Worm (Caenorhabditis elegans): ENCODE results near the gene F45F2.9.

F45F2.9 gene

DNA sequence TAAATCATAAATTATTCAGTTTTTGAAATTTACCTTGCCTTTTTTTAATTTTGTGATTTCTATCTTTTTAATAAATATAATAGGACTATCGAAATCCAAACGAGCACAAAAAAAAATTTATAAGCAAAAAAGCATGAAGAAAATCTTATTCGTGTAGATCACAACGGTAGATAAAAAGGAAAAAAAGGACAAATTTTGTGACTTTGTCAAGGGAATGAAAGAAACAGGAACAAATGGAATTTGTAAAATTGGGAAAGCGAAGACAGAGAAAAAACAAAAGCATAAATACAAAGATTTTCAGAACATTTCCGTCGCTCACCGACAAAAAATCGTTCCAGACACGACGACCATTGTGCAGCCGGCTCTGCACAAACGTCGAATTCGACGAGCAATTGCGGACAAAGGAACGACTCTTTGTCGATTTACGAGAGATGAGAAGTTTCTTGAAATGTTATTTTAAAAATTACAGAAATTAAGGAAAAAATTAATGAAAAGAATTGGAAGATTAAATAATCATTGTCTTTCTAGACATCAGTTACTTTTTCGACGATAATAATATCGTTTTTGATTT lies 5.6 kb upstream of the F45F2.9 start, which contains the start of gene F45F2.10:
TSS of gene F45F2.10 (minus strand) at position 51 of the 571 bp plus-strand sequence.
- no peak for TF ChIP-seq ceh-39 (tag; optimal IDR thresholded peaks at IDR 0.05)
- TF ChIP-seq elt-1 (tag; optimal IDR thresholded peaks at IDR 0.05; ENCODE audit: borderline replicate concordance, insufficient read depth) = no peak
- TF ChIP-seq elt-3 (tag; optimal IDR thresholded peaks at IDR 0.05) = no peak
- TF ChIP-seq cnd-1 (tag; optimal IDR thresholded peaks at IDR 0.05) = no peak
- TF ChIP-seq ztf-11 (tag; optimal IDR thresholded peaks at IDR 0.05) = no peak
- no peak for TF ChIP-seq mab-5 (tag; optimal IDR thresholded peaks at IDR 0.05)
- TF ChIP-seq ceh-83 (GFP tag; optimal IDR thresholded peaks at IDR 0.05) = no peak
- no peak for TF ChIP-seq blmp-1 (tag; optimal IDR thresholded peaks at IDR 0.05)
- no peak for TF ChIP-seq nhr-28 (tag; optimal IDR thresholded peaks at IDR 0.05)

DNA sequence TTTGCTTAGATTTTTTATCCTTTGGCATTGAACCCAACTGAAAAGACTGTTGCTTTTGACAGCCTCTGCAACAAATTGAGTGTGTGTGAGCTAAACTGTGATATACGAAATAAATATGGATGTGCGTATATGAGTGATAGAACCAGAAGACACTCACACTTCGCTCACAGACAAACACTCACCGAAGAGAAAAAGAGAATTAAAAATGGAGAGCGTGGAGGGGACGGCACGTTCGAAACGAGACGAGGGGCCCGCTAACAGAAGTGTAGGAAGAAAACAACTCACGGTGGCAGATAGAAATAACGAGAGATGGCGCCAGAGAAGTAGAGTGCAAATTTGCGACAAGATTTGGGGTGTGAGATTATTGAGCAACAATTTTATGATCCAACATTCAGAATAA lies 5.0 kb upstream of the F45F2.9 start:
- no peak for TF ChIP-seq tbx-8 (GFP tag; optimal IDR thresholded peaks at IDR 0.05)
- no peak for TF ChIP-seq cnd-1 (tag; optimal IDR thresholded peaks at IDR 0.05)
- TF ChIP-seq nhr-12 (tag; optimal IDR thresholded peaks at IDR 0.05) = no peak
- TF ChIP-seq ham-2 (GFP tag; optimal IDR thresholded peaks at IDR 0.05) = no peak
- TF ChIP-seq elt-1 (tag; optimal IDR thresholded peaks at IDR 0.05; ENCODE audit: borderline replicate concordance, insufficient read depth) = no peak
- TF ChIP-seq nhr-237 (tag; optimal IDR thresholded peaks at IDR 0.05) = no peak
- TF ChIP-seq mls-2 (tag; optimal IDR thresholded peaks at IDR 0.05) = no peak
- TF ChIP-seq nhr-76 (tag; optimal IDR thresholded peaks at IDR 0.05) = no peak
- no peak for TF ChIP-seq snpc-4 (tag; optimal IDR thresholded peaks at IDR 0.05)

DNA sequence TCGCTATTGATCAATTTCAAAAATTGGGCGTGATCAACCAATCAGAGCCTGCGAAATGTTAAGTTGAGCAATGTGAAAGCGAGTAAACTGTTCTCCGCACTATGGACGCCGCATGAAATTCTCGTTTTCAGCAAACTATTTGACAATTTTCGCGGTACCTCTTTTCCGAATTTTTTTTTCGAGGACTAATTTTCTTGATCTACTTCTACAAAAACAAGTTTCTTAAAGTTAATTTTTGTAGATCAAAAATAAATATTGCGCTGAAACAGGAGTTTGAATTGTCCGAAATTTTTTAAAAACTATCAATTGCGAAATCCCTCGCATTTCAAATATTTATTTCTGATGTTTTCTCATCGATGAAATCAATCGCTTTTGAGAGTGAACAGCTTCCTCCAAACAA lies 4.5 kb upstream of the F45F2.9 start:
- TF ChIP-seq nhr-2 (tag; optimal IDR thresholded peaks at IDR 0.05) = no peak
- TF ChIP-seq elt-1 (tag; optimal IDR thresholded peaks at IDR 0.05; ENCODE audit: borderline replicate concordance, insufficient read depth) = no peak
- no peak for TF ChIP-seq snpc-4 (tag; optimal IDR thresholded peaks at IDR 0.05)
- TF ChIP-seq nhr-76 (tag; optimal IDR thresholded peaks at IDR 0.05) = no peak
- no peak for TF ChIP-seq hlh-1 (tag; optimal IDR thresholded peaks at IDR 0.05)
- no peak for TF ChIP-seq ztf-11 (tag; optimal IDR thresholded peaks at IDR 0.05)
- TF ChIP-seq drap-1 (GFP tag; optimal IDR thresholded peaks at IDR 0.05) = no peak
- TF ChIP-seq lsy-2 (tag; optimal IDR thresholded peaks at IDR 0.05) = no peak
- no peak for TF ChIP-seq flh-1 (GFP tag; optimal IDR thresholded peaks at IDR 0.05)
- no peak for TF ChIP-seq ceh-39 (tag; optimal IDR thresholded peaks at IDR 0.05)
- no peak for TF ChIP-seq sem-2 (GFP tag; optimal IDR thresholded peaks at IDR 0.05)
- TF ChIP-seq unc-62 (GFP tag; optimal IDR thresholded peaks at IDR 0.05) = no peak
- TF ChIP-seq zip-8 (tag; optimal IDR thresholded peaks at IDR 0.05) = no peak
- no peak for TF ChIP-seq unc-39 (tag; optimal IDR thresholded peaks at IDR 0.05)
- no peak for TF ChIP-seq nhr-12 (tag; optimal IDR thresholded peaks at IDR 0.05)

DNA sequence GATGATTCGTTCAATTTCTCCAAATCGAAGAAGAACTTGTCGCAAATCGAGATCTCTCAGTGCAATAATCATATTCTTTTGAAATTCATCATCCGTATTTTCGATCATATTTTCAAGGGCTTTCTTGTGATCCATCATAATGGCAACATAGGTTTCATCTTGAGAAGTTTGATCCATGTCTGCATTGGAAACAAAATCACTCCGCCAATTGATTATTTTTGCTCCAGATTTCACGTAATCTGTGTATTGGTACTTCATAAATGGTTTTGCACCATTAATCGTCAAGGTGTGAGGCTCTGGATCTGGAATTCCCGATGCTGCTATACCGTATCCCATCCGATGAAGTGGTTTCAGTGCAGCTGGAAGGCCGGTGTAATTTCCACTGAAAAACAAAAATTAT lies 3.2 kb upstream of the F45F2.9 start:
- TF ChIP-seq elt-1 (tag; optimal IDR thresholded peaks at IDR 0.05; ENCODE audit: borderline replicate concordance, insufficient read depth) (no peak), drap-1 (GFP tag; optimal IDR thresholded peaks at IDR 0.05) (no peak), nhr-2 (tag; optimal IDR thresholded peaks at IDR 0.05) (no peak), lsy-2 (tag; optimal IDR thresholded peaks at IDR 0.05) (no peak), nhr-237 (tag; optimal IDR thresholded peaks at IDR 0.05) (no peak), M03D4.4 (tag; optimal IDR thresholded peaks at IDR 0.05) (no peak), ham-2 (GFP tag; optimal IDR thresholded peaks at IDR 0.05) (no peak), sem-2 (GFP tag; optimal IDR thresholded peaks at IDR 0.05) (no peak), pha-4 (tag; optimal IDR thresholded peaks at IDR 0.05) (no peak), zip-8 (tag; optimal IDR thresholded peaks at IDR 0.05) (no peak), lin-32 (GFP tag; optimal IDR thresholded peaks at IDR 0.05) (no peak), unc-120 (tag; optimal IDR thresholded peaks at IDR 0.05; ENCODE audit: poor library complexity, severe bottlenecking) (no peak), unc-62 (GFP tag; optimal IDR thresholded peaks at IDR 0.05) (no peak), ceh-43 (GFP tag; optimal IDR thresholded peaks at IDR 0.05) (no peak), tbx-8 (GFP tag; optimal IDR thresholded peaks at IDR 0.05) (no peak)

DNA sequence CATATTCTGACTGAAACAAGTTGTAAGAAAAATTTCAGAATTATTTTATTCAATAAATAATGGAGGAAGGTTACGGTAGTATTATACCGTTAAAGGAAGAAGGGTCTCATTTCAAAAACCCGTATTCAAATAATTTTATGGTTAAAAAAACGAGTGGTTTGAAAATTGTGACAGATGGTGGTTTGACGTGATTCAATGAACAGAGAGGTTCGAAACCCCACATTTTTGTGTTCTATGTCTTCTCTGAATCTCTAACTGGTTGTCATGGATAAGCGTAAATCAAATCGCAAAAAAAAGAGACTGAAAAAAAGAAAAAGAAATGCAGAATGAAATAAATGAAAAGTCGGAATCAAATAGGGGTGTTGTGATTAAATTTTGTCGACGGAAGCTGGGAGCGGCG lies 5.9 kb downstream of the F45F2.9 start, which contains the start of gene ZK994.6:
TSS of gene ZK994.6 (minus strand) at position 101 of the 400 bp plus-strand sequence.
- TF ChIP-seq ceh-83 (GFP tag; optimal IDR thresholded peaks at IDR 0.05) = no peak
- TF ChIP-seq ces-1 (GFP tag; optimal IDR thresholded peaks at IDR 0.05) = peak; percentile 37
- no peak for TF ChIP-seq ham-2 (GFP tag; optimal IDR thresholded peaks at IDR 0.05)
